Worm (Caenorhabditis elegans) whole organism, L2 larva: Measurements from ENCODE around the gene gos-28.

Experiments
- egl-27 ChIP-seq: sonication (generic microtip); optimal IDR thresholded peaks from 3 replicates; lab custom pipeline; 2017; ENCODE audit warnings: missing biosample characterization, missing genetic modification reagents, missing genetic modification characterization
- elt-3 ChIP-seq: sonication (generic microtip); optimal IDR thresholded peaks from 2 replicates; lab custom pipeline; 2017; ENCODE audit warnings: missing biosample characterization, missing genetic modification characterization
- gmeb-1 ChIP-seq: fragments of 150-350 bp; optimal IDR thresholded peaks from 2 replicates; lab custom pipeline; 2014; ENCODE audit warnings: missing biosample characterization, missing genetic modification characterization
- mbf-1 ChIP-seq: sonication (generic microtip); optimal IDR thresholded peaks from 2 replicates; lab custom pipeline; 2017; ENCODE audit warnings: missing biosample characterization, missing genetic modification characterization
- nhr-10 ChIP-seq: sonication (generic microtip); optimal IDR thresholded peaks from 2 replicates; lab custom pipeline; 2017; ENCODE audit warnings: missing biosample characterization, missing genetic modification characterization
- unc-62 ChIP-seq: fragments of 150-350 bp; optimal IDR thresholded peaks from 2 replicates; lab custom pipeline; 2014; ENCODE audit warnings: missing biosample characterization, missing genetic modification reagents, missing genetic modification characterization
- ztf-1 ChIP-seq: fragments of 200-800 bp; sonication (Bioruptor generic); conservative IDR thresholded peaks from 2 replicates; pipeline ENCODE4 v1.3.6; 2022; ENCODE audit warnings: missing genetic modification characterization, missing compliant biosample characterization

DNA sequence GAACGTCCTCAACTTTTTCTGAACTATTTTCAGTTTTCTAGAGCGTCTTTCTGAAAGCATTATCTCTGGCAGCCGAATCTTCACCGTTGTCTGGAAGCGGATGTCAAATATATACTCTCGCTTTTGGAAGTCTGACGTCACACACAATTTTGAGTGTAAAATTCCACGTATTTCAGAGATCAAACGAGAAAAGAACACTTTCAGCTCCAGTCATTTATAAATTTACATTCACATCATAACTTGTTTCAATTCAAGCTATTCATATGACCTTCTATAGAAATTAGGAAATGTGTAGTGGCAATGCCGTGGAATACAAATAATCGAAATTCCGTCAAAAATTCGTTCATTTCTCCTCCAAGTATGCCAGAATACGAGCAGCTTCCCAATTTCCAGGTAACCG, 16.6 kb upstream of the gos-28 start, which contains the start of gene F08F8.11:
- TF ChIP-seq egl-27 (tag; lab: Kevin White, UChicago) (no peak), unc-62 (GFP tag; lab: Kevin White, UChicago) (no peak), mbf-1 (tag; lab: Kevin White, UChicago) (no peak), gmeb-1 (tag; lab: Kevin White, UChicago) (no peak), ztf-1 (GFP tag; lab: Robert Waterston, UW) (no peak), nhr-10 (tag; lab: Kevin White, UChicago) (no peak), elt-3 (tag; lab: Kevin White, UChicago) (no peak)
